Worm (Caenorhabditis elegans): ENCODE measurements around the gene K09E9.1.

ce11 chrX:15668695-15669094, 48.4 kb downstream of the K09E9.1 start:
- TF ChIP-seq R02D3.7 (tag; optimal IDR thresholded peaks at IDR 0.05) (no peak), snpc-4 (tag; optimal IDR thresholded peaks at IDR 0.05) (no peak), nhr-11 (tag; optimal IDR thresholded peaks at IDR 0.05) (no peak), fos-1 (tag; optimal IDR thresholded peaks at IDR 0.05) (no peak), lin-11 (tag; optimal IDR thresholded peaks at IDR 0.05) (no peak), nhr-77 (tag; optimal IDR thresholded peaks at IDR 0.05) (no peak), skn-1 (tag; optimal IDR thresholded peaks at IDR 0.05) (no peak)

All from whole organism, L2 larva.